Worm (Caenorhabditis elegans) whole organism, L2 larva: ENCODE measurements around the gene fubl-1.

Experiments used
- R02D3.7 ChIP-seq: fragments of 150-350 bp; optimal IDR thresholded peaks from 2 replicates; lab custom pipeline; 2014; ENCODE audit warnings: missing biosample characterization, missing genetic modification characterization
- Y55F3AM.14 ChIP-seq: fragments of 200-800 bp; sonication (Bioruptor generic); optimal IDR thresholded peaks from 2 replicates; lab custom pipeline; 2018; ENCODE audit warnings: mild to moderate bottlenecking, missing genetic modification characterization, missing compliant biosample characterization
- alr-1 ChIP-seq: fragments of 150-350 bp; optimal IDR thresholded peaks from 2 replicates; lab custom pipeline; 2014; ENCODE audit warnings: missing biosample characterization, missing genetic modification characterization
- ama-1 ChIP-seq: fragments of 150-350 bp; optimal IDR thresholded peaks from 2 replicates; lab custom pipeline; 2018; ENCODE audit warnings: inconsistent platforms
- blmp-1 ChIP-seq: sonication (generic microtip); optimal IDR thresholded peaks from 2 replicates; lab custom pipeline; 2017; ENCODE audit warnings: missing genetic modification characterization, mild to moderate bottlenecking, missing compliant biosample characterization, antibody characterized with exemption, moderate library complexity; ENCODE audit not compliant: insufficient read depth
- ceh-16 ChIP-seq: fragments of 150-350 bp; optimal IDR thresholded peaks from 2 replicates; lab custom pipeline; 2014; ENCODE audit warnings: missing biosample characterization, missing genetic modification characterization
- ceh-82 ChIP-seq: fragments of 150-350 bp; optimal IDR thresholded peaks from 2 replicates; lab custom pipeline; 2014; ENCODE audit warnings: missing biosample characterization, missing genetic modification characterization
- crh-2 ChIP-seq: sonication (generic microtip); optimal IDR thresholded peaks from 2 replicates; lab custom pipeline; 2017; ENCODE audit warnings: missing biosample characterization, missing genetic modification characterization
- dmd-4 ChIP-seq: sonication (generic microtip); optimal IDR thresholded peaks from 2 replicates; lab custom pipeline; 2017; ENCODE audit warnings: missing biosample characterization, missing genetic modification characterization
- egl-27 ChIP-seq: sonication (generic microtip); optimal IDR thresholded peaks from 3 replicates; lab custom pipeline; 2017; ENCODE audit warnings: missing biosample characterization, missing genetic modification reagents, missing genetic modification characterization
- elt-1 ChIP-seq: fragments of 150-350 bp; optimal IDR thresholded peaks from 2 replicates; lab custom pipeline; 2014; ENCODE audit warnings: missing biosample characterization, missing genetic modification characterization
- elt-3 ChIP-seq: sonication (generic microtip); optimal IDR thresholded peaks from 2 replicates; lab custom pipeline; 2017; ENCODE audit warnings: missing biosample characterization, missing genetic modification characterization
- fos-1 ChIP-seq: fragments of 150-350 bp; optimal IDR thresholded peaks from 2 replicates; lab custom pipeline; 2014; ENCODE audit warnings: missing biosample characterization, missing genetic modification characterization
- gmeb-1 ChIP-seq: fragments of 150-350 bp; optimal IDR thresholded peaks from 2 replicates; lab custom pipeline; 2014; ENCODE audit warnings: missing biosample characterization, missing genetic modification characterization
- lin-11 ChIP-seq: fragments of 150-350 bp; sonication (generic microtip); optimal IDR thresholded peaks from 2 replicates; lab custom pipeline; 2014; ENCODE audit warnings: missing biosample characterization, missing genetic modification characterization, inconsistent platforms, mixed read lengths
- lin-39 ChIP-seq: fragments of 150-350 bp; optimal IDR thresholded peaks from 2 replicates; lab custom pipeline; 2014; ENCODE audit warnings: missing biosample characterization, missing genetic modification reagents, missing genetic modification characterization
- lsy-2 ChIP-seq, 2 experiments: fragments of 150-350 bp in 1 of 2; sonication (generic microtip) in 1 of 2; optimal IDR thresholded peaks; 2 replicates each; lab custom pipeline; 2014 to 2017; ENCODE audit warnings: missing biosample characterization in 2 of 2, missing genetic modification characterization in 2 of 2
- mab-5 ChIP-seq: fragments of 150-350 bp; optimal IDR thresholded peaks from 2 replicates; lab custom pipeline; 2014; ENCODE audit warnings: missing biosample characterization, missing genetic modification characterization
- mbf-1 ChIP-seq: sonication (generic microtip); optimal IDR thresholded peaks from 2 replicates; lab custom pipeline; 2017; ENCODE audit warnings: missing biosample characterization, missing genetic modification characterization
- nhr-10 ChIP-seq: sonication (generic microtip); optimal IDR thresholded peaks from 2 replicates; lab custom pipeline; 2017; ENCODE audit warnings: missing biosample characterization, missing genetic modification characterization
- nhr-11 ChIP-seq: fragments of 150-350 bp; optimal IDR thresholded peaks from 2 replicates; lab custom pipeline; 2014; ENCODE audit warnings: missing biosample characterization, missing genetic modification characterization
- nhr-12 ChIP-seq: fragments of 150-350 bp; optimal IDR thresholded peaks from 2 replicates; lab custom pipeline; 2014; ENCODE audit warnings: missing biosample characterization, missing genetic modification characterization
- nhr-21 ChIP-seq: fragments of 150-350 bp; optimal IDR thresholded peaks from 2 replicates; lab custom pipeline; 2014; ENCODE audit warnings: missing biosample characterization, missing genetic modification characterization
- nhr-237 ChIP-seq: fragments of 150-350 bp; optimal IDR thresholded peaks from 2 replicates; lab custom pipeline; 2014; ENCODE audit warnings: missing biosample characterization, missing genetic modification characterization
- nhr-6 ChIP-seq: fragments of 150-350 bp; optimal IDR thresholded peaks from 2 replicates; lab custom pipeline; 2014; ENCODE audit warnings: missing biosample characterization, missing genetic modification characterization
- peb-1 ChIP-seq: fragments of 150-350 bp; optimal IDR thresholded peaks from 2 replicates; lab custom pipeline; 2014; ENCODE audit warnings: missing biosample characterization, missing genetic modification characterization
- sem-4 ChIP-seq: fragments of 150-350 bp; optimal IDR thresholded peaks from 2 replicates; lab custom pipeline; 2014; ENCODE audit warnings: missing biosample characterization, missing genetic modification reagents, missing genetic modification characterization
- skn-1 ChIP-seq: sonication (generic microtip); optimal IDR thresholded peaks from 2 replicates; lab custom pipeline; 2017; ENCODE audit warnings: missing biosample characterization, missing genetic modification characterization
- sma-3 ChIP-seq: sonication (generic microtip); optimal IDR thresholded peaks from 2 replicates; lab custom pipeline; 2016; ENCODE audit warnings: missing genetic modification reagents, missing genetic modification characterization, missing compliant biosample characterization
- sma-9 ChIP-seq, 2 experiments: fragments of 150-350 bp in 1 of 2; sonication (generic microtip) in 1 of 2; optimal IDR thresholded peaks; 2 replicates each; lab custom pipeline; 2014 to 2016; ENCODE audit warnings: missing genetic modification characterization in 2 of 2, mild to moderate bottlenecking in 1 of 2, missing biosample characterization in 1 of 2, missing compliant biosample characterization in 1 of 2, missing genetic modification reagents in 1 of 2, moderate library complexity in 1 of 2
- snpc-4 ChIP-seq: fragments of 150-350 bp; optimal IDR thresholded peaks from 2 replicates; lab custom pipeline; 2014; ENCODE audit warnings: missing biosample characterization, missing genetic modification characterization
- unc-39 ChIP-seq: fragments of 150-350 bp; optimal IDR thresholded peaks from 2 replicates; lab custom pipeline; 2014; ENCODE audit warnings: missing biosample characterization, missing genetic modification characterization
- unc-55 ChIP-seq: fragments of 150-350 bp; sonication (generic microtip); optimal IDR thresholded peaks from 3 replicates; lab custom pipeline; 2014; ENCODE audit warnings: missing biosample characterization, missing genetic modification reagents, missing genetic modification characterization
- unc-62 ChIP-seq: fragments of 150-350 bp; optimal IDR thresholded peaks from 2 replicates; lab custom pipeline; 2014; ENCODE audit warnings: missing biosample characterization, missing genetic modification reagents, missing genetic modification characterization
- zag-1 ChIP-seq: fragments of 150-350 bp; optimal IDR thresholded peaks from 2 replicates; lab custom pipeline; 2014; ENCODE audit warnings: missing biosample characterization, missing genetic modification characterization
- ztf-1 ChIP-seq: fragments of 200-800 bp; sonication (Bioruptor generic); conservative IDR thresholded peaks from 2 replicates; pipeline ENCODE4 v1.3.6; 2022; ENCODE audit warnings: missing genetic modification characterization, missing compliant biosample characterization
- ztf-11 ChIP-seq: sonication (generic microtip); optimal IDR thresholded peaks from 2 replicates; lab custom pipeline; 2017; ENCODE audit warnings: missing biosample characterization, missing genetic modification characterization
- ztf-4 ChIP-seq: fragments of 150-350 bp; optimal IDR thresholded peaks from 2 replicates; lab custom pipeline; 2014; ENCODE audit warnings: missing biosample characterization, missing genetic modification characterization

The fubl-1 gene

ce11 chrV:10281374-10281773, 42.7 kb upstream of the fubl-1 start, which contains the start of gene lys-2:
Gene lys-2 (minus strand): TSS chrV:10281474.
- no peak for TF ChIP-seq zag-1 (tag; lab: Kevin White, UChicago)
- peak; percentile 66 for TF ChIP-seq sma-9 (GFP tag; optimal IDR thresholded peaks at IDR 0.05; lab: Kevin White, UChicago)
- TF ChIP-seq sma-9 (tag; optimal IDR thresholded peaks at IDR 0.05; lab: Kevin White, UChicago) = no peak
- TF ChIP-seq ceh-16 (tag; lab: Kevin White, UChicago) = no peak
- no peak for TF ChIP-seq nhr-6 (tag; lab: Kevin White, UChicago)
- TF ChIP-seq fos-1 (tag; lab: Kevin White, UChicago) = peak; percentile 92
- no peak for TF ChIP-seq elt-3 (tag; lab: Kevin White, UChicago)
- TF ChIP-seq mbf-1 (tag; lab: Kevin White, UChicago) = no peak
- no peak for TF ChIP-seq lsy-2 (tag; optimal IDR thresholded peaks at IDR 0.05; lab: Kevin White, UChicago)
- TF ChIP-seq nhr-11 (tag; lab: Kevin White, UChicago) = no peak
- peak; percentile 27 for TF ChIP-seq crh-2 (tag; lab: Kevin White, UChicago)
- TF ChIP-seq ama-1 = no peak
- TF ChIP-seq elt-1 (tag; lab: Kevin White, UChicago) = no peak
- TF ChIP-seq nhr-237 (tag; lab: Kevin White, UChicago) = no peak
- TF ChIP-seq unc-62 (GFP tag; lab: Kevin White, UChicago) = no peak

ce11 chrV:10280112-10280511, 41.4 kb upstream of the fubl-1 start:
- TF ChIP-seq fos-1 (tag; lab: Kevin White, UChicago) (peak; percentile 70), sma-9 (GFP tag; optimal IDR thresholded peaks at IDR 0.05; lab: Kevin White, UChicago) (peak; percentile 24), sma-9 (tag; optimal IDR thresholded peaks at IDR 0.05; lab: Kevin White, UChicago) (no peak), crh-2 (tag; lab: Kevin White, UChicago) (peak; percentile 12), blmp-1 (no peak), gmeb-1 (tag; lab: Kevin White, UChicago) (peak; percentile 47)
- TF ChIP-seq, all 48 proteins: peak for 4

- TF ChIP-seq Y55F3AM.14 (GFP tag; lab: Kevin White, UChicago) (no peak), mbf-1 (tag; lab: Kevin White, UChicago) (no peak), sma-9 (GFP tag; optimal IDR thresholded peaks at IDR 0.05; lab: Kevin White, UChicago) (peak; percentile 35), sma-9 (tag; optimal IDR thresholded peaks at IDR 0.05; lab: Kevin White, UChicago) (no peak), snpc-4 (no peak), nhr-10 (tag; lab: Kevin White, UChicago) (no peak), ceh-16 (tag; lab: Kevin White, UChicago) (no peak), fos-1 (tag; lab: Kevin White, UChicago) (peak; percentile 95), nhr-12 (tag; lab: Kevin White, UChicago) (no peak), sem-4 (no peak), skn-1 (tag; lab: Kevin White, UChicago) (no peak)
Observed at ce11 chrV:10277579-10277978, 38.9 kb upstream of the fubl-1 start, which contains the start of gene lys-1. Gene lys-1 (plus strand): TSS chrV:10277904.

- no peak for TF ChIP-seq ztf-1
- TF ChIP-seq blmp-1 = no peak
- TF ChIP-seq nhr-10 (tag; lab: Kevin White, UChicago) = no peak
- TF ChIP-seq ztf-11 (tag; lab: Kevin White, UChicago) = no peak
- TF ChIP-seq mab-5 = no peak
- TF ChIP-seq elt-3 (tag; lab: Kevin White, UChicago) = no peak
- no peak for TF ChIP-seq dmd-4
- no peak for TF ChIP-seq lin-39 (tag; lab: Kevin White, UChicago)
- no peak for TF ChIP-seq alr-1 (tag; lab: Kevin White, UChicago)
- no peak for TF ChIP-seq lin-11 (tag; lab: Kevin White, UChicago)
- TF ChIP-seq nhr-237 (tag; lab: Kevin White, UChicago) = no peak
Observed at ce11 chrV:10276038-10276437, 37.4 kb upstream of the fubl-1 start.

ce11 chrV:10275619-10276018, 37.0 kb upstream of the fubl-1 start, which contains the start of gene Y22F5A.11:
Gene Y22F5A.11 (minus strand): TSS chrV:10275646.
- TF ChIP-seq lin-11 (tag; lab: Kevin White, UChicago) = no peak
- TF ChIP-seq egl-27 = no peak
- peak; percentile 37 for TF ChIP-seq unc-55 (GFP tag; lab: Kevin White, UChicago)
- no peak for TF ChIP-seq nhr-11 (tag; lab: Kevin White, UChicago)
- no peak for TF ChIP-seq peb-1
- no peak for TF ChIP-seq elt-1 (tag; lab: Kevin White, UChicago)
- no peak for TF ChIP-seq gmeb-1 (tag; lab: Kevin White, UChicago)
- no peak for TF ChIP-seq unc-39 (tag; lab: Kevin White, UChicago)
- TF ChIP-seq lsy-2 (tag; optimal IDR thresholded peaks at IDR 0.05; lab: Kevin White, UChicago) = peak in 1 of 2 experiments; percentile 22
- TF ChIP-seq ceh-16 (tag; lab: Kevin White, UChicago) = no peak
- no peak for TF ChIP-seq sma-3
- TF ChIP-seq ama-1 = no peak
- no peak for TF ChIP-seq lin-39 (tag; lab: Kevin White, UChicago)
- no peak for TF ChIP-seq R02D3.7 (tag; lab: Kevin White, UChicago)
- TF ChIP-seq sma-9 (GFP tag; optimal IDR thresholded peaks at IDR 0.05; lab: Kevin White, UChicago) = no peak
- TF ChIP-seq sma-9 (tag; optimal IDR thresholded peaks at IDR 0.05; lab: Kevin White, UChicago) = no peak
- no peak for TF ChIP-seq ceh-82 (tag; lab: Kevin White, UChicago)
- TF ChIP-seq skn-1 (tag; lab: Kevin White, UChicago) = no peak
- TF ChIP-seq snpc-4 = peak; percentile 51
- TF ChIP-seq nhr-21 (tag; lab: Kevin White, UChicago) = no peak
- no peak for TF ChIP-seq sem-4
- TF ChIP-seq crh-2 (tag; lab: Kevin White, UChicago) = no peak
- TF ChIP-seq elt-3 (tag; lab: Kevin White, UChicago) = no peak
- TF ChIP-seq ztf-4 = no peak
